Fruit fly (Drosophila melanogaster): ENCODE measurements around the gene Nup35.

The Nup35 gene

DNA sequence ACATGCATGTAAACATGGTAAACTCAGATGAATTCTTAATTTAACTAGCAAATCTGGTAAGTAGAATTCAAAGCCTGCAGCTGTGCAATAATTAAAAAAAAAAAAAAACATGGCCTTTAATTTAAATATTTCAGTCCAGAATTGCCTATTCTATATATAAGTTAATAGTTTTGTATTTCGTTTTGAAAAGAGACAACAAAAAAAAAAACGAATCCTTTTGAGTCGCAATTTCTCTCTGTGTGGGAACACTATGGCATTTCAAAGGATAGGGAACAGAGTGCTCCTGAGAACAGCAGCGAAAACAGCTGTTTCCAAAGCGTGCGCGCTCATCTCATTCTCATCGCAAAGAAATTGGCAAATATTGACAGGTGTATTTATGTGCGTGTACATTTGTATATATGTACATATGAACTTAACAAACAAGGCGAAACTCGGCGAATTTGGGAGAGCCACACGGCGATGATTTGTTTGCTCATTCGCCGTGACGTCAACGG lies 2.2 kb upstream of the Nup35 start (continued):
- TF ChIP-seq Smox (GFP tag; optimal IDR thresholded peaks at IDR 0.05): peak; percentile 80
- TF ChIP-seq topi (GFP tag; optimal IDR thresholded peaks at IDR 0.05): peak; percentile 76
- TF ChIP-seq Hr4 (GFP tag; optimal IDR thresholded peaks at IDR 0.05): peak; percentile 67
- TF ChIP-seq CG3919 (GFP tag; optimal IDR thresholded peaks at IDR 0.05): peak; percentile 72
- TF ChIP-seq esn (GFP tag; optimal IDR thresholded peaks at IDR 0.05): peak; percentile 81
- peak; percentile 64 for TF ChIP-seq net (GFP tag; optimal IDR thresholded peaks at IDR 0.05)
- TF ChIP-seq Hr38 (GFP tag; optimal IDR thresholded peaks at IDR 0.05): no peak
- TF ChIP-seq spab (GFP tag; optimal IDR thresholded peaks at IDR 0.05): peak; percentile 43
- peak; percentile 62 for TF ChIP-seq Sox14 (GFP tag; optimal IDR thresholded peaks at IDR 0.05)
- peak; percentile 49 for TF ChIP-seq CG4318 (GFP tag; optimal IDR thresholded peaks at IDR 0.05)
- peak; percentile 80 for TF ChIP-seq Met (GFP tag; optimal IDR thresholded peaks at IDR 0.05)
- TF ChIP-seq CG6276 (GFP tag; optimal IDR thresholded peaks at IDR 0.05): peak; percentile 73
- TF ChIP-seq CG8119 (GFP tag; IDR thresholded peaks at IDR 0.05): peak; percentile 81
- TF ChIP-seq Eip78C (GFP tag): peak; percentile 87
- peak; percentile 72; the same call in 2 of the 3 replicates for TF ChIP-seq CG6163 (GFP tag; IDR thresholded peaks at IDR 0.05)
- TF ChIP-seq CG11902 (GFP tag; optimal IDR thresholded peaks at IDR 0.05): peak; percentile 19
- peak; percentile 50 for TF ChIP-seq Sox15 (GFP tag; optimal IDR thresholded peaks at IDR 0.05)
- peak; percentile 44 for TF ChIP-seq Lpt (GFP tag; optimal IDR thresholded peaks at IDR 0.05)
- TF ChIP-seq ss (GFP tag; optimal IDR thresholded peaks at IDR 0.05): peak; percentile 25 to 42
- no peak for TF ChIP-seq Eip93F (GFP tag; optimal IDR thresholded peaks at IDR 0.05)
- peak; percentile 81 for TF ChIP-seq svp (GFP tag)
- peak; percentile 72 for TF ChIP-seq CG6792 (GFP tag; optimal IDR thresholded peaks at IDR 0.05)
- peak; percentile 52 for TF ChIP-seq CG3032 (tag; optimal IDR thresholded peaks at IDR 0.05)
- TF ChIP-seq CG7368 (GFP tag; optimal IDR thresholded peaks at IDR 0.05): peak; percentile 37
- TF ChIP-seq CG16779 (tag; optimal IDR thresholded peaks at IDR 0.05): peak; percentile 35
- TF ChIP-seq CG6854 (GFP tag; optimal IDR thresholded peaks at IDR 0.05): peak; percentile 20
- TF ChIP-seq achi (GFP tag; optimal IDR thresholded peaks at IDR 0.05): peak; percentile 75
- peak; percentile 54 for TF ChIP-seq Ets96B (tag; optimal IDR thresholded peaks at IDR 0.05)
- peak; percentile 86 for TF ChIP-seq fkh (GFP tag; optimal IDR thresholded peaks at IDR 0.05)
- TF ChIP-seq Gug (GFP tag; IDR thresholded peaks at IDR 0.05): peak; percentile 47; the same call in 1 of the 2 replicates
- peak; percentile 70 for TF ChIP-seq Eip75B (GFP tag; optimal IDR thresholded peaks at IDR 0.05)

DNA sequence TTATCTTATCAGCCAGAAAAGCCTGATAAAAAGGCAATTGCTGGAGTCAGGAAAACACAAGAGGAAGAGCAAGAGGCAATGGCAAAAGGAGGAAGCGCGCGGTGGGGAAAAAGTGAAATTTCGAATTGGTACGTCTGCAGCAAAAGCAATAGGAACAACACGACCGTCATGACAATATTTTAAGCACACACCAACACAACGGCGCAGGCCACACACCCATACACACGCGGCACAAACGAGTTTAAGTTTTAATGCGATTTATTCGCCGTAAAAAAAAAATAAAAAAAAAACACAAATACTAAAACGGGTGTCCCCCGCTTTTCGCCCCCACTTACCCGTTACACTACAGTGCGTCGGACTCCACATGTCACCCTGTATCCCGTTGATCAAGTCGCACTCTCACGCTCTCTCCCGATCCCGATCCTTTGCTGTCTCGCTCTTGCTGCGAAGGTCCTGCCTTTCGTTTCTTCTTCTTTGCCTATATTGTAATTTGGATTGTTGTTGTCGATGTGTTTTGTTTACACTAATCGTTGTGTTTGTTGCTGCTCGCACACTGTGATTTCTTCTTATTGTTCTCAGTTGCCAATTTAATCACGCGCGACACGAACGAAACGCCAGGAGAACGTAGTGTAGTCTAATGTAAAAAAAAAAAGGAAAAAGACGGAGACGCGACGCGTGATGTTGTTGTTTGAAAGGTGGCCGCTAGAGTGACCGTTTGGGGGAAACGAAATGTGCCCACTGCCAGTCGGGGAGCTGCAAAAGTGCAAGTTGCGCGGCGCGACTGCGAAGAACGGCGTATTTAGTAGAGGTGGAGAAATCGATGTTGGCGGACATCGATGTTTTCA lies 905 bp upstream of the Nup35 start, which contains the start of gene Rip11:
Rip11 (minus strand) TSS at position 794 of the 845 bp plus-strand sequence.
- TF ChIP-seq CG11902 (GFP tag; optimal IDR thresholded peaks at IDR 0.05): no peak
- peak; percentile 79 for TF ChIP-seq esn (GFP tag; optimal IDR thresholded peaks at IDR 0.05)
- peak; percentile 63 for TF ChIP-seq CG11762 (GFP tag; optimal IDR thresholded peaks at IDR 0.05; ENCODE audit: insufficient read depth)
- peak; percentile 59 for TF ChIP-seq acj6 (GFP tag; optimal IDR thresholded peaks at IDR 0.05)
- peak; percentile 82 for TF ChIP-seq CG8119 (GFP tag; IDR thresholded peaks at IDR 0.05)
- TF ChIP-seq CG34406 (GFP tag; optimal IDR thresholded peaks at IDR 0.05): peak; percentile 61
- peak; percentile 76 for TF ChIP-seq CG6792 (GFP tag; optimal IDR thresholded peaks at IDR 0.05)
- peak; percentile 13 for TF ChIP-seq Hr38 (GFP tag; optimal IDR thresholded peaks at IDR 0.05)
- TF ChIP-seq lz (GFP tag; optimal IDR thresholded peaks at IDR 0.05): peak; percentile 68
- no peak for TF ChIP-seq CG11294 (GFP tag; IDR thresholded peaks at IDR 0.05)
- peak; percentile 42 for TF ChIP-seq Ets21C (GFP tag; optimal IDR thresholded peaks at IDR 0.05)
- no peak for TF ChIP-seq CG4318 (GFP tag; optimal IDR thresholded peaks at IDR 0.05)
- TF ChIP-seq ss (GFP tag; optimal IDR thresholded peaks at IDR 0.05): peak; percentile 91 to 92
- no peak for TF ChIP-seq Hr4 (GFP tag; optimal IDR thresholded peaks at IDR 0.05)
- peak; percentile 69 for TF ChIP-seq Sox102F (GFP tag; optimal IDR thresholded peaks at IDR 0.05)
- no peak for TF ChIP-seq Sox15 (GFP tag; optimal IDR thresholded peaks at IDR 0.05)
- peak; percentile 61 for TF ChIP-seq vri (GFP tag; optimal IDR thresholded peaks at IDR 0.05)
- peak; percentile 73 for TF ChIP-seq topi (GFP tag; optimal IDR thresholded peaks at IDR 0.05)
- TF ChIP-seq Smox (GFP tag; optimal IDR thresholded peaks at IDR 0.05): peak; percentile 69
- TF ChIP-seq CG9139 (GFP tag; optimal IDR thresholded peaks at IDR 0.05): peak; percentile 80
- TF ChIP-seq Ets96B (tag; optimal IDR thresholded peaks at IDR 0.05): peak; percentile 68
- TF ChIP-seq CG6808 (GFP tag; optimal IDR thresholded peaks at IDR 0.05): peak; percentile 82
- peak; percentile 56 for TF ChIP-seq Sox14 (GFP tag; optimal IDR thresholded peaks at IDR 0.05)
- peak; percentile 81 for TF ChIP-seq CG3919 (GFP tag; optimal IDR thresholded peaks at IDR 0.05)
- peak; percentile 93 for TF ChIP-seq Eip78C (GFP tag)
- TF ChIP-seq pdm3 (GFP tag; optimal IDR thresholded peaks at IDR 0.05): peak; percentile 77
- peak; percentile 49 for TF ChIP-seq CG3032 (tag; optimal IDR thresholded peaks at IDR 0.05)
- TF ChIP-seq Met (GFP tag; optimal IDR thresholded peaks at IDR 0.05): peak; percentile 78
- peak; percentile 70 for TF ChIP-seq dac (GFP tag; optimal IDR thresholded peaks at IDR 0.05)
- peak; percentile 73 for TF ChIP-seq CG1621 (tag; optimal IDR thresholded peaks at IDR 0.05)
- peak; percentile 71 for TF ChIP-seq CG8632 (GFP tag; optimal IDR thresholded peaks at IDR 0.05)
- peak; percentile 71 for TF ChIP-seq achi (GFP tag; optimal IDR thresholded peaks at IDR 0.05)
- peak; percentile 78 for TF ChIP-seq CG15336 (GFP tag; IDR thresholded peaks at IDR 0.05)
